Fruit fly (Drosophila melanogaster): Measurements from ENCODE around the gene mbo.

The mbo gene

dm6 chr3R:12630369-12630768 is 48.5 kb downstream of the mbo start, which contains the start of gene Not10 (continued):
- no peak for TF ChIP-seq jing (GFP tag; optimal IDR thresholded peaks at IDR 0.05)
- TF ChIP-seq CG4820 (GFP tag; optimal IDR thresholded peaks at IDR 0.05), result peak; percentile 2
- TF ChIP-seq gem (tag; optimal IDR thresholded peaks at IDR 0.05), result no peak
- TF ChIP-seq Deaf1 (tag; optimal IDR thresholded peaks at IDR 0.05), result no peak
- no peak for TF ChIP-seq vfl (GFP tag; optimal IDR thresholded peaks at IDR 0.05)
- TF ChIP-seq CG17802 (tag; optimal IDR thresholded peaks at IDR 0.05), result no peak
- no peak for TF ChIP-seq CG7963 (GFP tag; IDR thresholded peaks at IDR 0.05; ENCODE audit: partially characterized antibody)
- no peak for TF ChIP-seq Mes4 (GFP tag; optimal IDR thresholded peaks at IDR 0.05)
- peak; percentile 47 for TF ChIP-seq CG7271 (tag; optimal IDR thresholded peaks at IDR 0.05)
- TF ChIP-seq CG42726 (GFP tag; IDR thresholded peaks at IDR 0.05; ENCODE audit: partially characterized antibody), result no peak
- TF ChIP-seq CG12104 (GFP tag; optimal IDR thresholded peaks at IDR 0.05), result peak; percentile 5
- no peak for TF ChIP-seq Nf-YB (GFP tag; optimal IDR thresholded peaks at IDR 0.05)
- no peak for TF ChIP-seq Atf3 (GFP tag; optimal IDR thresholded peaks at IDR 0.05)
- TF ChIP-seq disco-r (GFP tag; optimal IDR thresholded peaks at IDR 0.05), result no peak
- peak; percentile 59; the same call in 1 of the 3 replicates for TF ChIP-seq hb (GFP tag; IDR thresholded peaks at IDR 0.05; ENCODE audit: partially characterized antibody)
- TF ChIP-seq kay (GFP tag; optimal IDR thresholded peaks at IDR 0.05), result peak; percentile 14
- TF ChIP-seq run (tag; optimal IDR thresholded peaks at IDR 0.05), result no peak
- peak; percentile 35; the same call in 1 of the 2 replicates for TF ChIP-seq HLH3B (GFP tag; IDR thresholded peaks at IDR 0.05)
- TF ChIP-seq shn (GFP tag; optimal IDR thresholded peaks at IDR 0.05), result no peak
- peak; percentile 59 for TF ChIP-seq Sry-δ (GFP tag; optimal IDR thresholded peaks at IDR 0.05)
- TF ChIP-seq crc (GFP tag; optimal IDR thresholded peaks at IDR 0.05), result no peak
- no peak for TF ChIP-seq tio (GFP tag; optimal IDR thresholded peaks at IDR 0.05)
- TF ChIP-seq CG9727 (GFP tag; optimal IDR thresholded peaks at IDR 0.05), result no peak
- no peak for TF ChIP-seq CG15011 (GFP tag; optimal IDR thresholded peaks at IDR 0.05)
- no peak for TF ChIP-seq CG13624 (GFP tag; optimal IDR thresholded peaks at IDR 0.05)
- TF ChIP-seq Ets65A (GFP tag), result no peak
- TF ChIP-seq sens-2 (GFP tag; IDR thresholded peaks at IDR 0.05), result no peak
- TF ChIP-seq Oaz (GFP tag; IDR thresholded peaks at IDR 0.05), result no peak
- no peak for TF ChIP-seq D19B (GFP tag; optimal IDR thresholded peaks at IDR 0.05)
- TF ChIP-seq CG12744 (GFP tag; optimal IDR thresholded peaks at IDR 0.05), result no peak
- TF ChIP-seq zen2 (GFP tag; IDR thresholded peaks at IDR 0.05; ENCODE audit: partially characterized antibody), result no peak; the same call in 2 of the 3 replicates
- no peak for TF ChIP-seq CG6854 (GFP tag; optimal IDR thresholded peaks at IDR 0.05)
- no peak for TF ChIP-seq wek (GFP tag; optimal IDR thresholded peaks at IDR 0.05)
- TF ChIP-seq ERR (GFP tag; optimal IDR thresholded peaks at IDR 0.05), result no peak
- no peak for TF ChIP-seq Rx (GFP tag; IDR thresholded peaks at IDR 0.05)
- TF ChIP-seq stc (GFP tag; IDR thresholded peaks at IDR 0.05), result no peak
- peak; percentile 23; the same call in 1 of the 2 replicates for TF ChIP-seq E2f1 (GFP tag; IDR thresholded peaks at IDR 0.05)
- TF ChIP-seq CG3995 (GFP tag; optimal IDR thresholded peaks at IDR 0.05), result no peak
- peak; percentile 41 for TF ChIP-seq CG1602 (GFP tag; optimal IDR thresholded peaks at IDR 0.05)
- TF ChIP-seq tx (GFP tag; optimal IDR thresholded peaks at IDR 0.05), result no peak
- peak; percentile 46 for TF ChIP-seq Med (GFP tag)
- no peak for TF ChIP-seq Mad (GFP tag; optimal IDR thresholded peaks at IDR 0.05)
- TF ChIP-seq CG12071 (GFP tag; optimal IDR thresholded peaks at IDR 0.05), result no peak
- TF ChIP-seq ems (GFP tag; optimal IDR thresholded peaks at IDR 0.05), result no peak
- peak; percentile 76 for TF ChIP-seq CG12659 (GFP tag; optimal IDR thresholded peaks at IDR 0.05)
- TF ChIP-seq Asciz (GFP tag; optimal IDR thresholded peaks at IDR 0.05), result no peak
- peak; percentile 78 for TF ChIP-seq Scr (GFP tag; IDR thresholded peaks at IDR 0.05; ENCODE audit: partially characterized antibody)
- TF ChIP-seq NK7.1 (GFP tag; optimal IDR thresholded peaks at IDR 0.05), result no peak
- no peak for TF ChIP-seq Bdp1 (GFP tag; optimal IDR thresholded peaks at IDR 0.05)
- no peak for TF ChIP-seq unpg (GFP tag; optimal IDR thresholded peaks at IDR 0.05)
- TF ChIP-seq Drgx (GFP tag; IDR thresholded peaks at IDR 0.05), result no peak
- no peak for TF ChIP-seq CG6791 (GFP tag; IDR thresholded peaks at IDR 0.05; ENCODE audit: partially characterized antibody)
